Worm (Caenorhabditis elegans) whole organism, L2 larva: ENCODE data around the gene mak-1.

Experiments
- Y55F3AM.14 ChIP-seq: fragments of 200-800 bp; sonication (Bioruptor generic); optimal IDR thresholded peaks from 2 replicates; lab custom pipeline; 2018; ENCODE audit warnings: mild to moderate bottlenecking, missing genetic modification characterization, missing compliant biosample characterization
- ZK546.5 ChIP-seq: sonication (generic microtip); optimal IDR thresholded peaks from 2 replicates; lab custom pipeline; 2017; ENCODE audit warnings: missing biosample characterization, missing genetic modification characterization
- ama-1 ChIP-seq: fragments of 150-350 bp; optimal IDR thresholded peaks from 2 replicates; lab custom pipeline; 2018; ENCODE audit warnings: inconsistent platforms
- ceh-82 ChIP-seq: fragments of 150-350 bp; optimal IDR thresholded peaks from 2 replicates; lab custom pipeline; 2014; ENCODE audit warnings: missing biosample characterization, missing genetic modification characterization
- dmd-4 ChIP-seq: sonication (generic microtip); optimal IDR thresholded peaks from 2 replicates; lab custom pipeline; 2017; ENCODE audit warnings: missing biosample characterization, missing genetic modification characterization
- lin-11 ChIP-seq: fragments of 150-350 bp; sonication (generic microtip); optimal IDR thresholded peaks from 2 replicates; lab custom pipeline; 2014; ENCODE audit warnings: missing biosample characterization, missing genetic modification characterization, inconsistent platforms, mixed read lengths
- lin-13 ChIP-seq: fragments of 150-350 bp; optimal IDR thresholded peaks from 2 replicates; lab custom pipeline; 2014; ENCODE audit warnings: missing biosample characterization, missing genetic modification reagents, missing genetic modification characterization
- lsy-2 ChIP-seq, 2 experiments: fragments of 150-350 bp in 1 of 2; sonication (generic microtip) in 1 of 2; optimal IDR thresholded peaks; 2 replicates each; lab custom pipeline; 2014 to 2017; ENCODE audit warnings: missing biosample characterization in 2 of 2, missing genetic modification characterization in 2 of 2
- nhr-21 ChIP-seq: fragments of 150-350 bp; optimal IDR thresholded peaks from 2 replicates; lab custom pipeline; 2014; ENCODE audit warnings: missing biosample characterization, missing genetic modification characterization
- nhr-77 ChIP-seq: fragments of 150-350 bp; optimal IDR thresholded peaks from 2 replicates; lab custom pipeline; 2014; ENCODE audit warnings: missing biosample characterization, missing genetic modification characterization
- skn-1 ChIP-seq: sonication (generic microtip); optimal IDR thresholded peaks from 2 replicates; lab custom pipeline; 2017; ENCODE audit warnings: missing biosample characterization, missing genetic modification characterization
- ztf-11 ChIP-seq: sonication (generic microtip); optimal IDR thresholded peaks from 2 replicates; lab custom pipeline; 2017; ENCODE audit warnings: missing biosample characterization, missing genetic modification characterization
- ztf-4 ChIP-seq: fragments of 150-350 bp; optimal IDR thresholded peaks from 2 replicates; lab custom pipeline; 2014; ENCODE audit warnings: missing biosample characterization, missing genetic modification characterization

DNA sequence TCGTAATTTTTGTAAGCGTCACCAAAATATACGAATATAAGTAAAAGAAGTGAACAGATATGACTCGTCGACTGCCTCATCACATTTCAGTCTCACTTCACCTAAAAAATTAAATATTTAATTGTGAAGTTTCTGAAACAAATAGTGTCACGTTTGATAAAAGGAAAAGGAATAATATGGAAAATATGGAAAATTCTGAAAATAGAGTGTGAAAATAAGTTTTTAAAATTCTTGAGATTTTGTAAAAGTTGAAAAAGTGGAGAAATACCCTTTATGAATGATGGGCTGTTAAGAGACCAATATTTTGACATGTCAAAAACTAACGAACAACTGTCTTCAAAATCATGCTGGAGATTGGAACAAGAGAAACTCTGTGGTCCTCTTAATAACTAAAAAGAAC, 17.2 kb upstream of the mak-1 start, which contains the start of gene T01B7.9:
- no peak for TF ChIP-seq lsy-2 (tag; optimal IDR thresholded peaks at IDR 0.05; lab: Kevin White, UChicago)
- TF ChIP-seq Y55F3AM.14 (GFP tag; lab: Kevin White, UChicago): no peak
- TF ChIP-seq dmd-4: no peak
- TF ChIP-seq ZK546.5 (tag; lab: Kevin White, UChicago): no peak
- TF ChIP-seq nhr-77 (tag; lab: Kevin White, UChicago): no peak
- TF ChIP-seq lin-13 (GFP tag; lab: Kevin White, UChicago): no peak
- no peak for TF ChIP-seq skn-1
- TF ChIP-seq nhr-21 (tag; lab: Kevin White, UChicago): no peak
- no peak for TF ChIP-seq lin-11
- TF ChIP-seq ztf-11 (tag; lab: Kevin White, UChicago): no peak
- TF ChIP-seq ceh-82 (tag; lab: Kevin White, UChicago): no peak
- TF ChIP-seq ama-1 (lab: Kevin White, UChicago): no peak
- no peak for TF ChIP-seq ztf-4
